Fruit fly (Drosophila melanogaster): Measurements from ENCODE around the gene CG8281.

Gene CG8281

dm6 chr3L:7863766-7864305, 48.4 kb upstream of the CG8281 start:
- peak; percentile 41 for TF ChIP-seq CG9705 (GFP tag; optimal IDR thresholded peaks at IDR 0.05)
- peak; percentile 70 for TF ChIP-seq fru (GFP tag; optimal IDR thresholded peaks at IDR 0.05)
- peak; percentile 72 for TF ChIP-seq OdsH (GFP tag; optimal IDR thresholded peaks at IDR 0.05)
- no peak for TF ChIP-seq N (GFP tag; optimal IDR thresholded peaks at IDR 0.05)
- peak; percentile 54 for TF ChIP-seq ey (GFP tag; optimal IDR thresholded peaks at IDR 0.05)
- no peak for TF ChIP-seq Rel (GFP tag; optimal IDR thresholded peaks at IDR 0.05)
- TF ChIP-seq Rel (tag; optimal IDR thresholded peaks at IDR 0.05), result peak; percentile 52
- TF ChIP-seq foxo (GFP tag; optimal IDR thresholded peaks at IDR 0.05), result peak in 1 of 2 experiments; percentile 78
- peak; percentile 40 for TF ChIP-seq h (GFP tag; optimal IDR thresholded peaks at IDR 0.05)
- no peak for TF ChIP-seq jim (GFP tag; optimal IDR thresholded peaks at IDR 0.05)
- peak; percentile 80 for TF ChIP-seq Sp1 (GFP tag; optimal IDR thresholded peaks at IDR 0.05)
- peak; percentile 6 for TF ChIP-seq Jra (GFP tag; optimal IDR thresholded peaks at IDR 0.05)
- no peak for TF ChIP-seq Hr78 (GFP tag; optimal IDR thresholded peaks at IDR 0.05)
- TF ChIP-seq HLH106 (tag; optimal IDR thresholded peaks at IDR 0.05), result peak; percentile 81
- TF ChIP-seq Hnf4 (GFP tag; optimal IDR thresholded peaks at IDR 0.05), result peak; percentile 40
- peak; percentile 1 for TF ChIP-seq Dfd (GFP tag; optimal IDR thresholded peaks at IDR 0.05)
- TF ChIP-seq pan (optimal IDR thresholded peaks at IDR 0.05), result no peak
- TF ChIP-seq psq (GFP tag; optimal IDR thresholded peaks at IDR 0.05), result peak; percentile 63
- peak; percentile 66 for TF ChIP-seq rgr (GFP tag; optimal IDR thresholded peaks at IDR 0.05)
- no peak for TF ChIP-seq Mio (GFP tag; optimal IDR thresholded peaks at IDR 0.05)
- TF ChIP-seq dmrt93B (GFP tag; optimal IDR thresholded peaks at IDR 0.05), result peak; percentile 64
- peak; percentile 23 for TF ChIP-seq br (GFP tag; optimal IDR thresholded peaks at IDR 0.05)

DNA sequence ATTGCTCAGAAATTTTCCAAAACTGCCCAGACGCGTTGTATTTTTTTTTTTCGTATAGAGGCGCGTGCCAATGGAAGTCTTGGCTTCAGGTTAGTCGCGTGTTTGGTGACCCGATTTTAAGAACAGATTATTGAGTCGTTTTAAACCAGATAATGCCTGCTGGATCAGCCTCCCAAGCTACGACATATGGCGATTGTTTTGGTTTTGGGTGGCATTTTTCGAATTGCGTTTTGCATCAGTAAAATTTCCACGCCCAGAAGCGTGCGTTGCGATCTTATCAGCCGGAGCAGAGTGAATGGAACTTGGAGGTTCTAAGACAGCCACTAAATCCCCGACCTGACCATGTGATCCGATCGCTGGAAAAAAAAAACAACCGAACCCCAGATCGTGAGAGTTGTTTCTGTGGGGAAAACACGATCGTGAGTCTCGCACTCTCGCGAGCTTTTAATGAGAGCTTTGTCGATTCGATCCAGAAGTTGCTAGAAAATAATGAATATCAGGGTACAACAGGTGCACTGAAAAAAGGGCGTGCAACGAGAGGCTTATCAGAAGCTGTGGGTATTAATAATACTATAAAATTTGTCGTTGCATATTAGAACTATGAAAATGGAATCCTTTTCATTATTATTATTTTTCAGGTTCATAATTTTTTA, 47.0 kb upstream of the CG8281 start:
- peak; percentile 40 for TF ChIP-seq h (GFP tag; optimal IDR thresholded peaks at IDR 0.05)
- no peak for TF ChIP-seq Rel (GFP tag; optimal IDR thresholded peaks at IDR 0.05)
- TF ChIP-seq Rel (tag; optimal IDR thresholded peaks at IDR 0.05), result no peak
- no peak for TF ChIP-seq tai (GFP tag; optimal IDR thresholded peaks at IDR 0.05)
- TF ChIP-seq usp (GFP tag; optimal IDR thresholded peaks at IDR 0.05), result no peak

- TF ChIP-seq dl (GFP tag; optimal IDR thresholded peaks at IDR 0.05; ENCODE audit: insufficient read depth in 1 of 2, partially characterized antibody in 2 of 2) (no peak), br (GFP tag; optimal IDR thresholded peaks at IDR 0.05) (no peak), Hr78 (GFP tag; optimal IDR thresholded peaks at IDR 0.05) (no peak), lola (GFP tag; optimal IDR thresholded peaks at IDR 0.05) (no peak), dsf (GFP tag; optimal IDR thresholded peaks at IDR 0.05; ENCODE audit: borderline replicate concordance) (no peak), Mio (GFP tag; optimal IDR thresholded peaks at IDR 0.05) (no peak), usp (GFP tag; optimal IDR thresholded peaks at IDR 0.05) (no peak), CG9705 (GFP tag; optimal IDR thresholded peaks at IDR 0.05) (no peak), pan (optimal IDR thresholded peaks at IDR 0.05) (no peak)
Observed at dm6 chr3L:7865747-7866387, 46.4 kb upstream of the CG8281 start.

DNA sequence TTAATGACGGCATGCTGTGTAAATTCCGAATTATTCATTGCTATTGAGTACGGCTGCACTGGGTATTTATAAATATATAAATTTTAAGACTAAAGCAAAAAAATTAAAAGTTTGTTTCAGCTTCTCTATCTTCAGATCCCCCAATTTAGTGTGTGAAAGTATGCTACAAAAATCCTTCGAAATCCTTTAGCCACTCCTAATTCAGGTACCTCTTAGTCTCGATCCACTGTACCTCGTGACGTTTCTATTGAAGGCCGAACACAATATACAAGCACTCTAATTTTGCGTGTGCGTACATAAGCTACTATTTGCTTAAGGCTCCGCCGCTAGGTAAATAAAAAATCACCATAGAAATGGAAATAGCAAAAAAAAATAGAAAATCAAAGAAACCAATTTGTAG, 45.7 kb upstream of the CG8281 start:
- TF ChIP-seq Jra (GFP tag; optimal IDR thresholded peaks at IDR 0.05) (no peak), Hr83 (GFP tag; optimal IDR thresholded peaks at IDR 0.05; ENCODE audit: poor library complexity, severe bottlenecking) (no peak), Abd-B (GFP tag; optimal IDR thresholded peaks at IDR 0.05) (no peak), pan (optimal IDR thresholded peaks at IDR 0.05) (no peak), tai (GFP tag; optimal IDR thresholded peaks at IDR 0.05) (no peak), Myc (optimal IDR thresholded peaks at IDR 0.05) (no peak), Hr78 (GFP tag; optimal IDR thresholded peaks at IDR 0.05) (no peak), rgr (GFP tag; optimal IDR thresholded peaks at IDR 0.05) (no peak), N (GFP tag; optimal IDR thresholded peaks at IDR 0.05) (no peak)

All from whole organism, wandering third instar larva.